Worm (Caenorhabditis elegans) whole organism, L4/young adult: ENCODE data around the gene nhr-117.

ENCODE experiments used
- W03F9.2 ChIP-seq: fragments of 150-350 bp; optimal IDR thresholded peaks from 2 replicates; lab custom pipeline; 2014; ENCODE audit warnings: missing biosample characterization, missing genetic modification characterization
- dao-5 ChIP-seq: sonication (generic microtip); optimal IDR thresholded peaks from 2 replicates; lab custom pipeline; 2016; ENCODE audit warnings: missing genotype, missing genetic modification characterization, moderate library complexity, missing compliant biosample characterization
- him-1 ChIP-seq: sonication (generic microtip); optimal IDR thresholded peaks from 2 replicates; lab custom pipeline; 2016; ENCODE audit warnings: missing genotype, missing genetic modification reagents, missing genetic modification characterization, missing compliant biosample characterization

- TF ChIP-seq W03F9.2 (tag; lab: Kevin White, UChicago) (no peak), him-1 (tag; lab: Kevin White, UChicago) (no peak), dao-5 (no peak)
Observed at ce11 chrV:1642199-1642598, 20.9 kb upstream of the nhr-117 start, which contains the start of gene Y46H3D.1.
